Worm (Caenorhabditis elegans): ENCODE measurements around the gene cwn-1.

cwn-1 gene

DNA sequence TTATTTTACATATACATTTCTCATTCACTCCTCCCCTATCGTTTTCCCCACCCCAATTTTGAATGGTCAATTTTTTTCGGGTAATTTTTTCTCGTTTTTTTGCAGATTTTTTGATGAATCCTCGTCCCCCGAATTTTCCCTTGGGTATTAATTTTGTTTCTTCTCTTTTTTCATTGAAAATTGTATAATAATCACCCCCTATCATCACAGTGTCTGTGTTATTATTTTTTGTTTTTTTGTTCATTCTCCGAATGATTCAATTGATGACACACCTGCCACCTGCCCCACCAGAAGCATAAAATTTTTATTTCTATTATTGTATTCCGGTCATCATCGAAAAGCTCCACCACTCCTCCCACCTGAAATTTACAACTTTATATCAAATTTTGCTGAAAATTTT, 18.9 kb upstream of the cwn-1 start, which contains the start of gene T25D3.3:
Gene T25D3.3, plus strand, starts transcription at position 301 of the 400 bp plus-strand sequence.
- TF ChIP-seq unc-39 (tag; optimal IDR thresholded peaks at IDR 0.05) (no peak), zip-8 (tag; optimal IDR thresholded peaks at IDR 0.05) (no peak), blmp-1 (tag; optimal IDR thresholded peaks at IDR 0.05) (no peak)

DNA sequence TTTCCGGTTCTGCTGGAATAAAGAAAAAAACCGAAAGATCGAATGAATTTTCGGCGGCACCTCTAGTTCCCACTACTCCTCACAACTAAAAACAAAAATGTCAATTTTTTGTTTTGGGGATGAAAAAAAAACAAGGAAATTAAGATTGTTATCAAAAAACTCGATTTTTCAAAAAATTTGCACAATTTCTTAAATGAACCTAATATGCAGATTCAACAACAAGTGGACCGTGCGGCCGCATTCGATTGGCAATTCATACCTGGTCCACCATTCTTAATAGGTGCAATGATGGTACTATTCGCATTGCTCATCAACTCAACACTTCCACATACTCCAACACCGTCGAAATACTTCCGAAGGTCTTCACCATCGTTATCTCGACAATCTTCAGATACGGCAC, 18.1 kb upstream of the cwn-1 start:
- TF ChIP-seq elt-1 (tag; optimal IDR thresholded peaks at IDR 0.05; ENCODE audit: borderline replicate concordance, insufficient read depth) (no peak), pha-4 (tag; optimal IDR thresholded peaks at IDR 0.05) (no peak), mep-1 (tag; optimal IDR thresholded peaks at IDR 0.05) (no peak), ceh-39 (tag; optimal IDR thresholded peaks at IDR 0.05) (no peak), blmp-1 (tag; optimal IDR thresholded peaks at IDR 0.05) (no peak), M03D4.4 (tag; optimal IDR thresholded peaks at IDR 0.05) (no peak), lin-13 (tag; optimal IDR thresholded peaks at IDR 0.05) (no peak)

- TF ChIP-seq mab-5 (tag; optimal IDR thresholded peaks at IDR 0.05) (no peak), nhr-12 (tag; optimal IDR thresholded peaks at IDR 0.05) (no peak), unc-120 (tag; optimal IDR thresholded peaks at IDR 0.05; ENCODE audit: poor library complexity, severe bottlenecking) (no peak), drap-1 (GFP tag; optimal IDR thresholded peaks at IDR 0.05) (no peak), pha-4 (tag; optimal IDR thresholded peaks at IDR 0.05) (no peak), flh-1 (GFP tag; optimal IDR thresholded peaks at IDR 0.05) (no peak), M03D4.4 (tag; optimal IDR thresholded peaks at IDR 0.05) (no peak), nhr-2 (tag; optimal IDR thresholded peaks at IDR 0.05) (no peak)
Measured at ce11 chrII:146933-147332, 13.5 kb upstream of the cwn-1 start, which contains the start of gene T25D3.4. Gene T25D3.4, plus strand, starts transcription at chrII:147233.

DNA sequence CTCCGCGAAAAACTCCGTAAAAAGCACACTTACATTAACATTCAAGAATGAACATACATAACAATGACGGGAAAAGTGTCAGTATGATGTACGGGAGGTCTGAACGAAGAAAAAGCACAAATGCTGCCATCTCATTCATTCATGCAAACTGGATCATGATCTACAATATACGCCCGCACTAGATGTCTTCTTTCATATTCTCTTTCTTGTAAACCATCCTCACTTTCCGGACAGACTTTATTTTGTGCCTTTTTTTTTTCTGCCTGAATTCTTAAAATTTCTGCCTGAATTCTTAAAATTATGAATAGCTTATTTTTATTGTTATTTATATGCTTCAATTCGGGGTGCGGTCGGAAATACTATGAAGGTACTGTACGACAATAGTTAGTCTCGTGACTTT, 1.8 kb upstream of the cwn-1 start, which contains the start of gene K10B4.1:
Gene K10B4.1, plus strand, starts transcription at position 301 of the 400 bp plus-strand sequence.
- TF ChIP-seq nhr-12 (tag; optimal IDR thresholded peaks at IDR 0.05) (no peak), lin-32 (GFP tag; optimal IDR thresholded peaks at IDR 0.05) (no peak), elt-3 (tag; optimal IDR thresholded peaks at IDR 0.05) (no peak), flh-1 (GFP tag; optimal IDR thresholded peaks at IDR 0.05) (no peak), elt-1 (tag; optimal IDR thresholded peaks at IDR 0.05; ENCODE audit: borderline replicate concordance, insufficient read depth) (no peak), ztf-11 (tag; optimal IDR thresholded peaks at IDR 0.05) (no peak), blmp-1 (tag; optimal IDR thresholded peaks at IDR 0.05) (no peak), cnd-1 (tag; optimal IDR thresholded peaks at IDR 0.05) (no peak)

DNA sequence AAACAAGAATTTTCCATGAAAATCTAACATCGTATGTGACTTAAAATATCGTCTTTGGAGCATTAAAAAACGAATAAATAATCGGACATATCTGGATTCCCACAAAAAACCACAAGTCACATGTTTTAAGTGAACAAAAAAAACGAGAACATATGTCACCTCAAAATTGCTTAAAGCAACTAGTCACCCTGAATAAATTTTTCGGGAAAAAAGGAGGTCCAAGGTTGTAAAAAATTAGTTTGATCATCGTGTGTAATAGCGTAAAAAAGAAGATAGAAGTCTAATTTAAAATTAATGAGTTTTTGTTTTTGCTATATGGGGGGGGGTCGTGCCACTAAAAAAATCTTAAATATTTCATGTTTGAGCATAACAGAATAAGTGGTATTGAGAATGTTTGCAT, 3.6 kb downstream of the cwn-1 start:
- TF ChIP-seq drap-1 (GFP tag; optimal IDR thresholded peaks at IDR 0.05), result no peak
- no peak for TF ChIP-seq flh-1 (GFP tag; optimal IDR thresholded peaks at IDR 0.05)
- no peak for TF ChIP-seq tbx-8 (GFP tag; optimal IDR thresholded peaks at IDR 0.05)
- no peak for TF ChIP-seq hlh-1 (tag; optimal IDR thresholded peaks at IDR 0.05)
- TF ChIP-seq sem-2 (GFP tag; optimal IDR thresholded peaks at IDR 0.05), result no peak

DNA sequence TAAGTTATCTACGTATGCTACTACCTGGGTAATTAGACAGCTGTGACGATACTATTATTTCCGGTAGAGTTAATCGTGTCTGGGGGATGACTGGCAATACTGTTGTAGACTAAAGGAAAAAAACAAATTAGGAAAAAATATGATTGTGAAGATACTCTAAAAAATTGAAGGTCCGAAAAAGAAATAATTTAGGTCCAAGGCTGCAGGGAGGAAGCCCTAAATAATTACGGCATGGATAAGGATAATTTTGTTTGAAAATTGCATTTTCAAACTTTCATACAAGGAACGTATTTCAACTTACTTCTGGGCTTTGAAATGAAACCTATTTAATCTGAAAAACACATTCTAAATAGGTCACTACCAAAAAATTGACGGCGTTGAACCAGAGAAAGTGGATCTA, 4.5 kb downstream of the cwn-1 start, which contains the start of gene srd-3:
Gene srd-3, minus strand, starts transcription at position 101 of the 400 bp plus-strand sequence.
- no peak for TF ChIP-seq nhr-76 (tag; optimal IDR thresholded peaks at IDR 0.05)
- TF ChIP-seq flh-1 (GFP tag; optimal IDR thresholded peaks at IDR 0.05), result no peak
- TF ChIP-seq unc-120 (tag; optimal IDR thresholded peaks at IDR 0.05; ENCODE audit: poor library complexity, severe bottlenecking), result no peak

- no peak for TF ChIP-seq unc-39 (tag; optimal IDR thresholded peaks at IDR 0.05)
- no peak for TF ChIP-seq M03D4.4 (tag; optimal IDR thresholded peaks at IDR 0.05)
- no peak for TF ChIP-seq hlh-1 (tag; optimal IDR thresholded peaks at IDR 0.05)
Measured at ce11 chrII:124904-125303, 8.5 kb downstream of the cwn-1 start, which contains the start of gene nmur-2. Gene nmur-2, minus strand, starts transcription at chrII:125004.

DNA sequence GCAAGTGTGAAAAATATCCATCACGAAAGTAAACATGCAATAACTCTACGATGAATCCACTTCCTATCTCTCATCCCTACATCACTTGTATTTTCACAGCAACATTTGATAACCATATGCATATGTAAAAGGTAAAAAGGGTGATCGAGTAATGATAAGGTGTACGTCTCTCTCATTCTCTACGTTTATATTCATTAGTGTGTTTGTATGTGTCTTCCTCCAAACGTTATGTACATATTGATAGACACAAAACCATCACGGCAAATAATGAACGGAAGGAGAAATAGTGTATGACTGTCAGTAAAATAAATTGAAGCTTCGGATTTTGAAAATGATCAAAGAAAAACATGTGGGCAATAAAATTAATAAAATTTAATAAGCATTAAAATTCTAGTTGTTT, 10.9 kb downstream of the cwn-1 start:
- TF ChIP-seq ceh-83 (GFP tag; optimal IDR thresholded peaks at IDR 0.05), result no peak
- no peak for TF ChIP-seq mls-2 (tag; optimal IDR thresholded peaks at IDR 0.05)
